Fruit fly (Drosophila melanogaster) whole organism, adult: ENCODE measurements around the gene Spn85F.

ENCODE experiments used
- CG11617 ChIP-seq: fragments of 200-800 bp; sonication (Bioruptor generic); optimal IDR thresholded peaks from 2 replicates; lab custom pipeline; 2017; ENCODE audit warnings: mild to moderate bottlenecking, missing biosample characterization, missing genetic modification reagents, missing genetic modification characterization
- CG12768 ChIP-seq: fragments of 200-800 bp; sonication (Bioruptor generic); optimal IDR thresholded peaks from 2 replicates; lab custom pipeline; 2017; ENCODE audit warnings: missing biosample characterization, missing genetic modification characterization, mild to moderate bottlenecking, moderate library complexity, missing genetic modification reagents
- CG14711 ChIP-seq: fragments of 200-800 bp; sonication (Bioruptor generic); optimal IDR thresholded peaks from 2 replicates; lab custom pipeline; 2018; ENCODE audit warnings: missing biosample characterization, mild to moderate bottlenecking, missing genetic modification characterization, moderate library complexity
- CG1620 ChIP-seq: fragments of 200-800 bp; sonication (Bioruptor generic); optimal IDR thresholded peaks from 2 replicates; lab custom pipeline; 2016; ENCODE audit warnings: missing biosample characterization, missing genetic modification characterization
- CG33017 ChIP-seq: fragments of 200-800 bp; sonication (Bioruptor generic); optimal IDR thresholded peaks from 2 replicates; lab custom pipeline; 2018; ENCODE audit warnings: missing biosample characterization, mild to moderate bottlenecking, missing genetic modification characterization, moderate library complexity
- CG5204 ChIP-seq: fragments of 200-800 bp; sonication (Bioruptor generic); optimal IDR thresholded peaks from 2 replicates; lab custom pipeline; 2016; ENCODE audit warnings: missing biosample characterization, missing genetic modification characterization
- CG7045 ChIP-seq: fragments of 200-800 bp; sonication (Bioruptor generic); optimal IDR thresholded peaks from 2 replicates; lab custom pipeline; 2017; ENCODE audit warnings: missing biosample characterization, mild to moderate bottlenecking, missing genetic modification characterization
- CG7101 ChIP-seq: fragments of 200-800 bp; sonication (Bioruptor generic); optimal IDR thresholded peaks from 2 replicates; lab custom pipeline; 2018; ENCODE audit warnings: missing biosample characterization, mild to moderate bottlenecking, missing genetic modification characterization, moderate library complexity
- Clk ChIP-seq: fragments of 200-800 bp; sonication (Bioruptor generic); optimal IDR thresholded peaks from 2 replicates; lab custom pipeline; 2017; ENCODE audit warnings: missing biosample characterization, missing genetic modification characterization
- Crg-1 ChIP-seq: fragments of 200-800 bp; sonication (Bioruptor generic); optimal IDR thresholded peaks from 2 replicates; lab custom pipeline; 2016; ENCODE audit warnings: missing biosample characterization, missing genetic modification characterization
- Hr96 ChIP-seq: fragments of 200-800 bp; sonication (Bioruptor generic); optimal IDR thresholded peaks from 2 replicates; lab custom pipeline; 2016; ENCODE audit warnings: missing biosample characterization, missing genetic modification characterization
- Mnt ChIP-seq: fragments of 200-800 bp; sonication (Bioruptor generic); optimal IDR thresholded peaks from 2 replicates; lab custom pipeline; 2016; ENCODE audit warnings: missing biosample characterization, mild to moderate bottlenecking, missing genetic modification characterization
- bab1 ChIP-seq: fragments of 200-800 bp; sonication (Bioruptor generic); optimal IDR thresholded peaks from 3 replicates; lab custom pipeline; 2019; ENCODE audit warnings: missing biosample characterization, mild to moderate bottlenecking, missing genetic modification characterization, moderate library complexity
- cic ChIP-seq: fragments of 200-800 bp; sonication (Bioruptor generic); optimal IDR thresholded peaks from 2 replicates; lab custom pipeline; 2017; ENCODE audit warnings: missing biosample characterization, mild to moderate bottlenecking, missing genetic modification characterization, moderate library complexity
- cnc ChIP-seq, 2 experiments: fragments of >200 bp; optimal IDR thresholded peaks; 2 replicates each; lab custom pipeline; 2017
- kay ChIP-seq: fragments of 200-800 bp; sonication (Bioruptor generic); peaks from one replicate; lab custom pipeline; 2016; ENCODE audit warnings: missing biosample characterization, missing genetic modification characterization, borderline replicate concordance
- ovo ChIP-seq: fragments of 200-800 bp; sonication (Bioruptor generic); optimal IDR thresholded peaks from 2 replicates; lab custom pipeline; 2016; ENCODE audit warnings: missing biosample characterization, missing genetic modification characterization
- pad ChIP-seq: fragments of 200-800 bp; sonication (Bioruptor generic); optimal IDR thresholded peaks from 3 replicates; lab custom pipeline; 2017; ENCODE audit warnings: missing biosample characterization, missing genetic modification characterization, mild to moderate bottlenecking, moderate library complexity, missing genetic modification reagents
- tj ChIP-seq: fragments of 200-800 bp; sonication (Bioruptor generic); optimal IDR thresholded peaks from 3 replicates; lab custom pipeline; 2017; ENCODE audit warnings: missing biosample characterization, mild to moderate bottlenecking, missing genetic modification characterization, moderate library complexity
- toe ChIP-seq: fragments of 200-800 bp; sonication (Bioruptor generic); optimal IDR thresholded peaks from 2 replicates; lab custom pipeline; 2016; ENCODE audit warnings: missing biosample characterization, missing genetic modification characterization

Spn85F gene

dm6 chr3R:9966109-9966701 is 30.8 kb upstream of the Spn85F start:
- no peak for TF ChIP-seq Hr96
- no peak for TF ChIP-seq CG7045 (GFP tag; lab: Kevin White, UChicago)
- no peak for TF ChIP-seq cic (GFP tag; lab: Kevin White, UChicago)
- TF ChIP-seq CG11617 (GFP tag; lab: Kevin White, UChicago): no peak
- TF ChIP-seq toe (GFP tag; lab: Kevin White, UChicago): no peak
- TF ChIP-seq CG14711 (tag; lab: Kevin White, UChicago): no peak
- TF ChIP-seq ovo (GFP tag; lab: Kevin White, UChicago): no peak
- no peak for TF ChIP-seq bab1
- TF ChIP-seq CG1620 (GFP tag; lab: Kevin White, UChicago): no peak
- TF ChIP-seq tj: no peak
- no peak for TF ChIP-seq CG5204 (GFP tag; lab: Kevin White, UChicago)
- no peak for TF ChIP-seq cnc (optimal IDR thresholded peaks at IDR 0.05; lab: Kevin White, UChicago)
- TF ChIP-seq kay (GFP tag; lab: Kevin White, UChicago): no peak
- no peak for TF ChIP-seq CG33017 (tag; lab: Kevin White, UChicago)
- TF ChIP-seq CG12768 (GFP tag; lab: Kevin White, UChicago): no peak

- TF ChIP-seq kay (GFP tag; lab: Kevin White, UChicago) (peak; percentile 77), Hr96 (no peak), Clk (GFP tag; lab: Kevin White, UChicago) (no peak)
These were observed 28.7 kb upstream of the Spn85F start for dm6 chr3R:9968239-9968638.

DNA sequence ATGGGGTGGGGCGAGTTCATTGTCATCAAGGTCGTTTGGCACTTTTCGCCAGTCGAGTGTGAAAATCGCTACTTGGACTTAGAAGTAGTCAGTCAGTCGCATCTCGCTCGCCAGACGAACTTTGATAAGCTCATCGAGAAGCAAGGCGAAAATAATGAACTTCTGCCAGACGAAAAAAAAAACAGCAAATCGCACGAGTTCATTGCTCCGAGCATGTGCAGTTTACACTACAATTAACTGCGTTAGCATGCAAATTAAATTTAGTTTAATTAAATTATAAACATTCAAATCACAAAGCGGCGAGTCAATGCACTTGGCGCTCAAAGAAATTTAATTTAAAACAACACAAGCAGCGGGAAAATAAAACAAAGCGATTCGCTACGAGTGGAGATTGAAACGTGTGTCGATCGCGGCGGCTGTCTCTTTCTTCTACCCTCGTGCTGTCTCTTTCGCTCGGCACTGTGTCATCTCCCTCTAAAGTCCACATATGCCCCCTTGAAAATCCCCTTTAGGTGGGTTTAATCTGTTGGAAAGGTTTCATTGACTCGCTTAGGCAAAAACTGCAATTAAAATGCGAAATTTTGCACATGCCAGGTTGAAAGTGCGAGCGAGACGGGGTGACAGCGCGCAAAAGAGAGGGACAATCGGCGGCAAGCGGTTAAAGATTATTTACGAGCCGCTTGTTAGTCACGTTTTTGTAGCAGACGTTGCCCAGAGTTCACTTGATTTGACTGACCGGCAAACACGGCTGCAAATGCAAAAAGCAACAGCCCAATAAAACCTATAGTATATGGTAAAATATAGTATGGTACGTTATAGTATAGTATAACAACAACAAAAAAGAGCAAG is 27.9 kb upstream of the Spn85F start:
- TF ChIP-seq CG7101 (tag; lab: Kevin White, UChicago) (no peak), Clk (GFP tag; lab: Kevin White, UChicago) (peak; percentile 24), tj (no peak), Mnt (peak; percentile 43), ovo (GFP tag; lab: Kevin White, UChicago) (no peak), CG12768 (GFP tag; lab: Kevin White, UChicago) (peak; percentile 68), CG5204 (GFP tag; lab: Kevin White, UChicago) (no peak), cic (GFP tag; lab: Kevin White, UChicago) (peak; percentile 51), CG11617 (GFP tag; lab: Kevin White, UChicago) (no peak), pad (GFP tag; lab: Kevin White, UChicago) (peak; percentile 18), kay (GFP tag; lab: Kevin White, UChicago) (peak; percentile 23), CG14711 (tag; lab: Kevin White, UChicago) (no peak), CG7045 (GFP tag; lab: Kevin White, UChicago) (no peak), Crg-1 (GFP tag; lab: Kevin White, UChicago) (no peak), toe (GFP tag; lab: Kevin White, UChicago) (no peak), CG33017 (tag; lab: Kevin White, UChicago) (no peak), cnc (optimal IDR thresholded peaks at IDR 0.05; lab: Kevin White, UChicago) (no peak), Hr96 (no peak), bab1 (no peak), CG1620 (GFP tag; lab: Kevin White, UChicago) (no peak)

DNA sequence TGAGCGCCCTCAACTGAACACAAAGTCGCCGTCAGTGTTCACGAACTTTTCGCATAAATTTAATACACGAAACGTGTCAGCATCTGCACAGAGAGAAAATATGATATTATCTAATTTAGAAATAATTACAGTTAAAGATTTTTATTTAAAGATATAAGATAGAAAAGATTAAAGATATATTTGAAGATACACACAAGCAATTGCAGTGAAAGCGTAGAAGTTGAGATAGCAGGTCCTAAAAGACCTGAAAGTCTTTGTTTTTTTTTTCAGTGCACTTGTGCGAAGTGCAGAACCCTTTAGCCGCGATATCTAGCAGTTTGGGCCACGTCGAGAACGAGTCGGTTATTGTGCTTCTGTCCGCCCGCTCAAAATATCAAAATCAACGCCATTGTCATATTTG is 19.5 kb upstream of the Spn85F start:
- TF ChIP-seq toe (GFP tag; lab: Kevin White, UChicago) (no peak), CG7045 (GFP tag; lab: Kevin White, UChicago) (no peak), cnc (optimal IDR thresholded peaks at IDR 0.05; lab: Kevin White, UChicago) (no peak), pad (GFP tag; lab: Kevin White, UChicago) (no peak), tj (no peak), CG1620 (GFP tag; lab: Kevin White, UChicago) (no peak), bab1 (no peak), cic (GFP tag; lab: Kevin White, UChicago) (no peak), kay (GFP tag; lab: Kevin White, UChicago) (no peak)

dm6 chr3R:9978977-9979376 is 18.0 kb upstream of the Spn85F start:
- no peak for TF ChIP-seq CG1620 (GFP tag; lab: Kevin White, UChicago)
- no peak for TF ChIP-seq cnc (optimal IDR thresholded peaks at IDR 0.05; lab: Kevin White, UChicago)
- no peak for TF ChIP-seq CG7045 (GFP tag; lab: Kevin White, UChicago)

dm6 chr3R:9985585-9986393 is 11.2 kb upstream of the Spn85F start, which contains the start of gene Art4:
TSS of gene Art4 (minus strand) at chr3R:9986060.
- TF ChIP-seq kay (GFP tag; lab: Kevin White, UChicago) (no peak), ovo (GFP tag; lab: Kevin White, UChicago) (no peak), Crg-1 (GFP tag; lab: Kevin White, UChicago) (peak; percentile 11), CG11617 (GFP tag; lab: Kevin White, UChicago) (peak; percentile 32), Clk (GFP tag; lab: Kevin White, UChicago) (peak; percentile 40), cic (GFP tag; lab: Kevin White, UChicago) (peak; percentile 19), cnc (optimal IDR thresholded peaks at IDR 0.05; lab: Kevin White, UChicago) (no peak), CG12768 (GFP tag; lab: Kevin White, UChicago) (peak; percentile 30), CG1620 (GFP tag; lab: Kevin White, UChicago) (no peak), CG14711 (tag; lab: Kevin White, UChicago) (peak; percentile 15), tj (peak; percentile 13), CG5204 (GFP tag; lab: Kevin White, UChicago) (no peak), pad (GFP tag; lab: Kevin White, UChicago) (peak; percentile 45), CG7045 (GFP tag; lab: Kevin White, UChicago) (peak; percentile 24), CG33017 (tag; lab: Kevin White, UChicago) (no peak), toe (GFP tag; lab: Kevin White, UChicago) (peak; percentile 79), Mnt (peak; percentile 85), Hr96 (peak; percentile 66), CG7101 (tag; lab: Kevin White, UChicago) (peak; percentile 59), bab1 (peak; percentile 26)
